Worm (Caenorhabditis elegans) whole organism, L1 larva: ENCODE data around the gene srg-69.

ENCODE experiments used
- C16A3.4 ChIP-seq: fragments of 150-350 bp; optimal IDR thresholded peaks from 2 replicates; lab custom pipeline; 2014; ENCODE audit warnings: missing biosample characterization, missing genetic modification characterization
- C34B4.2 ChIP-seq: sonication (generic microtip); optimal IDR thresholded peaks from 2 replicates; lab custom pipeline; 2017; ENCODE audit warnings: mild to moderate bottlenecking, missing genetic modification characterization, missing compliant biosample characterization
- F16B12.6 ChIP-seq: fragments of 150-350 bp; optimal IDR thresholded peaks from 2 replicates; lab custom pipeline; 2014; ENCODE audit warnings: missing biosample characterization, missing genetic modification characterization
- aha-1 ChIP-seq: fragments of 150-350 bp; optimal IDR thresholded peaks from 2 replicates; lab custom pipeline; 2014; ENCODE audit warnings: missing biosample characterization, missing genetic modification characterization
- ama-1 ChIP-seq: fragments of 150-350 bp; optimal IDR thresholded peaks from 2 replicates; lab custom pipeline; 2014
- blmp-1 ChIP-seq: fragments of 150-350 bp; optimal IDR thresholded peaks from 2 replicates; lab custom pipeline; 2014; ENCODE audit warnings: missing biosample characterization, missing genetic modification characterization
- ceh-63 ChIP-seq: fragments of 200-800 bp; sonication (Bioruptor generic); optimal IDR thresholded peaks from 2 replicates; lab custom pipeline; 2018; ENCODE audit warnings: mild to moderate bottlenecking, missing genetic modification characterization, missing compliant biosample characterization
- ceh-8 ChIP-seq: fragments of 200-800 bp; sonication (Bioruptor generic); optimal IDR thresholded peaks from 2 replicates; lab custom pipeline; 2018; ENCODE audit warnings: mild to moderate bottlenecking, missing genetic modification characterization, moderate library complexity, missing compliant biosample characterization
- ceh-88 ChIP-seq: fragments of 200-800 bp; sonication (Bioruptor generic); IDR thresholded peaks from 2 replicates; pipeline ENCODE4 v1.3.6; 2022; ENCODE audit warnings: missing genetic modification characterization, missing compliant biosample characterization
- ceh-90 ChIP-seq: sonication (generic microtip); optimal IDR thresholded peaks from 2 replicates; lab custom pipeline; 2016; ENCODE audit warnings: missing genetic modification characterization, missing compliant biosample characterization
- ces-1 ChIP-seq: fragments of 150-350 bp; optimal IDR thresholded peaks from 2 replicates; lab custom pipeline; 2014; ENCODE audit warnings: missing biosample characterization, missing genetic modification reagents, missing genetic modification characterization
- dsc-1 ChIP-seq: sonication (generic microtip); optimal IDR thresholded peaks from 2 replicates; lab custom pipeline; 2016; ENCODE audit warnings: mild to moderate bottlenecking, missing genetic modification characterization, missing compliant biosample characterization
- egl-27 ChIP-seq, 2 experiments: fragments of 150-350 bp in 1 of 2; sonication (generic microtip); optimal IDR thresholded peaks; 3 replicates each; lab custom pipeline; 2017 to 2018; ENCODE audit warnings: missing biosample characterization in 2 of 2, missing genetic modification characterization in 2 of 2, missing genetic modification reagents in 2 of 2
- elt-2 ChIP-seq: sonication (generic microtip); optimal IDR thresholded peaks from 2 replicates; lab custom pipeline; 2016; ENCODE audit warnings: missing genetic modification characterization, mild to moderate bottlenecking, inconsistent platforms, missing compliant biosample characterization, missing genetic modification reagents
- ets-5 ChIP-seq: fragments of 200-800 bp; sonication (Bioruptor generic); IDR thresholded peaks from 2 replicates; pipeline ENCODE4 v1.3.6; 2022; ENCODE audit warnings: missing genetic modification characterization, missing compliant biosample characterization
- fkh-8 ChIP-seq: sonication (generic microtip); optimal IDR thresholded peaks from 2 replicates; lab custom pipeline; 2016; ENCODE audit warnings: mild to moderate bottlenecking, missing genetic modification characterization, missing compliant biosample characterization
- fos-1 ChIP-seq: fragments of 150-350 bp; optimal IDR thresholded peaks from 2 replicates; lab custom pipeline; 2014; ENCODE audit warnings: missing biosample characterization, missing genetic modification characterization
- grh-1 ChIP-seq: fragments of 200-800 bp; sonication (Bioruptor generic); IDR thresholded peaks from 2 replicates; pipeline ENCODE4 v1.3.6; 2022; ENCODE audit warnings: missing genetic modification reagents, missing genetic modification characterization, missing compliant biosample characterization
- hlh-17 ChIP-seq: fragments of 200-800 bp; sonication (Bioruptor generic); optimal IDR thresholded peaks from 2 replicates; lab custom pipeline; 2018; ENCODE audit warnings: missing genetic modification characterization, mild to moderate bottlenecking, missing compliant biosample characterization, moderate library complexity, borderline replicate concordance
- hlh-4 ChIP-seq: sonication (generic microtip); optimal IDR thresholded peaks from 2 replicates; lab custom pipeline; 2016; ENCODE audit warnings: mild to moderate bottlenecking, missing genetic modification characterization, missing compliant biosample characterization
- irx-1 ChIP-seq: sonication (generic microtip); optimal IDR thresholded peaks from 2 replicates; lab custom pipeline; 2016; ENCODE audit warnings: missing genetic modification characterization, missing compliant biosample characterization
- isw-1 ChIP-seq: fragments of 200-800 bp; sonication (Bioruptor generic); IDR thresholded peaks from 2 replicates; pipeline ENCODE4 v1.3.6; 2022; ENCODE audit warnings: missing genetic modification characterization, missing compliant biosample characterization
- jun-1 ChIP-seq: fragments of 150-350 bp; optimal IDR thresholded peaks from 2 replicates; lab custom pipeline; 2014; ENCODE audit warnings: missing biosample characterization, missing genetic modification reagents, missing genetic modification characterization
- lin-14 ChIP-seq: fragments of 200-800 bp; sonication (Bioruptor generic); optimal IDR thresholded peaks from 2 replicates; lab custom pipeline; 2018; ENCODE audit warnings: mild to moderate bottlenecking, missing genetic modification characterization, moderate library complexity, missing compliant biosample characterization
- lin-35 ChIP-seq, 2 experiments: fragments of 150-350 bp; optimal IDR thresholded peaks; 2 replicates each; lab custom pipeline; 2014; ENCODE audit warnings: missing biosample characterization in 2 of 2, missing genetic modification characterization in 2 of 2, missing genetic modification reagents in 2 of 2
- mab-9 ChIP-seq: fragments of 200-800 bp; sonication (Bioruptor generic); IDR thresholded peaks from 2 replicates; pipeline ENCODE4 v1.3.6; 2022; ENCODE audit warnings: missing genetic modification reagents, missing genetic modification characterization, missing compliant biosample characterization
- mep-1 ChIP-seq: fragments of 150-350 bp; optimal IDR thresholded peaks from 2 replicates; lab custom pipeline; 2014; ENCODE audit warnings: missing biosample characterization, missing genetic modification characterization
- nhr-12 ChIP-seq: sonication (generic microtip); optimal IDR thresholded peaks from 2 replicates; lab custom pipeline; 2017; ENCODE audit warnings: missing biosample characterization, missing genetic modification characterization
- nhr-19 ChIP-seq: fragments of 200-800 bp; sonication (Bioruptor generic); conservative IDR thresholded peaks from 2 replicates; pipeline ENCODE4 v1.3.6; 2022; ENCODE audit warnings: missing genetic modification characterization, missing compliant biosample characterization
- nhr-20 ChIP-seq: sonication (generic microtip); optimal IDR thresholded peaks from 2 replicates; lab custom pipeline; 2016; ENCODE audit warnings: mild to moderate bottlenecking, missing genetic modification characterization, missing compliant biosample characterization
- nhr-28 ChIP-seq: fragments of 150-350 bp; optimal IDR thresholded peaks from 2 replicates; lab custom pipeline; 2014; ENCODE audit warnings: missing biosample characterization, missing genetic modification characterization
- nhr-47 ChIP-seq: sonication (generic microtip); optimal IDR thresholded peaks from 2 replicates; lab custom pipeline; 2016; ENCODE audit warnings: mild to moderate bottlenecking, missing genetic modification characterization, moderate library complexity, missing compliant biosample characterization
- nhr-71 ChIP-seq: sonication (generic microtip); optimal IDR thresholded peaks from 2 replicates; lab custom pipeline; 2016; ENCODE audit warnings: mild to moderate bottlenecking, missing genetic modification characterization, moderate library complexity, missing compliant biosample characterization
- nhr-76 ChIP-seq: sonication (generic microtip); optimal IDR thresholded peaks from 2 replicates; lab custom pipeline; 2017; ENCODE audit warnings: missing biosample characterization, missing genetic modification characterization
- nhr-77 ChIP-seq: fragments of 150-350 bp; optimal IDR thresholded peaks from 2 replicates; lab custom pipeline; 2014; ENCODE audit warnings: missing biosample characterization, missing genetic modification characterization
- pqm-1 ChIP-seq: sonication (generic microtip); optimal IDR thresholded peaks from 3 replicates; lab custom pipeline; 2017; ENCODE audit warnings: missing biosample characterization, missing genetic modification characterization
- rnt-1 ChIP-seq: sonication (generic microtip); optimal IDR thresholded peaks from 2 replicates; lab custom pipeline; 2016; ENCODE audit warnings: mild to moderate bottlenecking, missing genetic modification characterization, moderate library complexity, missing compliant biosample characterization
- snpc-4 ChIP-seq: fragments of 150-350 bp; optimal IDR thresholded peaks from 2 replicates; lab custom pipeline; 2014; ENCODE audit warnings: missing biosample characterization, missing genetic modification characterization
- snu-23 ChIP-seq: sonication (generic microtip); optimal IDR thresholded peaks from 2 replicates; lab custom pipeline; 2016; ENCODE audit warnings: missing genetic modification characterization, missing compliant biosample characterization
- sup-37 ChIP-seq: fragments of 200-800 bp; sonication (Bioruptor generic); optimal IDR thresholded peaks from 2 replicates; lab custom pipeline; 2018; ENCODE audit warnings: mild to moderate bottlenecking, missing genetic modification characterization, missing compliant biosample characterization
- swsn-7 ChIP-seq: sonication (generic microtip); optimal IDR thresholded peaks from 2 replicates; lab custom pipeline; 2016; ENCODE audit warnings: missing genetic modification characterization, missing compliant biosample characterization
- unc-130 ChIP-seq: fragments of 150-350 bp; optimal IDR thresholded peaks from 2 replicates; lab custom pipeline; 2017; ENCODE audit warnings: missing biosample characterization, missing genetic modification characterization, inconsistent platforms
- unc-62 ChIP-seq: fragments of 150-350 bp; optimal IDR thresholded peaks from 2 replicates; lab custom pipeline; 2014; ENCODE audit warnings: missing biosample characterization, missing genetic modification reagents, missing genetic modification characterization
- unc-86 ChIP-seq: sonication (generic microtip); optimal IDR thresholded peaks from 2 replicates; lab custom pipeline; 2016; ENCODE audit warnings: missing genetic modification characterization, missing compliant biosample characterization
- vab-15 ChIP-seq: sonication (generic microtip); optimal IDR thresholded peaks from 2 replicates; lab custom pipeline; 2017; ENCODE audit warnings: missing genotype, mild to moderate bottlenecking, missing genetic modification characterization, missing compliant biosample characterization

Gene srg-69

DNA sequence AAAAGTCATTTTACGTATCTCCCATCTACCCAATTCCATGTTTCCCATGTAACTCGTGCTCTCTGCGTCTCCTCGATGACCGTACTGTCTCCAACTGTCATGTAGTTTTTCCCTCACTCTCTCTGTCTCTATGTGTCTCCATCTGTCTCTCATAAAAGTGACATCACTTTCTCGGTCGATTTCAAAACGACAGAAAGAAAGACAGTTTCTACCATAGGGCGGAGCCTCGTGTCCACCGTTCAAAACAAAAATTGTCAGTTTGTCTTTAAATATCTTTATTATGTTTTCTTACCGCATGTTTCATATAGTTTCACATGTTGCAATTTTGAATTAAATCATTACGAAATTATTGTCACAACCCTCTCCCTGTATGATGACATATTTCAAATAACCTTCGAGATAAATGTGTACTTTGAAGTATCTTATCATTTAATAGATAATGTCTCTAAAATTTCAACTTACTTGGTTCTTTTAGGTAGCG is 25.2 kb upstream of the srg-69 start (continued):
- TF ChIP-seq grh-1 (GFP tag; lab: Robert Waterston, UW) (peak; percentile 79), dsc-1 (peak; percentile 86), C34B4.2 (no peak), nhr-12 (tag; lab: Kevin White, UChicago) (no peak), aha-1 (no peak), unc-86 (peak; percentile 57), pqm-1 (tag; lab: Kevin White, UChicago) (no peak), mab-9 (GFP tag; lab: Robert Waterston, UW) (peak; percentile 49; the same call in 1 of the 2 replicates), ceh-90 (tag; lab: Kevin White, UChicago) (no peak), unc-62 (GFP tag; lab: Kevin White, UChicago) (no peak), lin-35 (GFP tag; optimal IDR thresholded peaks at IDR 0.05; lab: Kevin White, UChicago) (peak; percentile 50 to 84), swsn-7 (tag; lab: Kevin White, UChicago) (peak; percentile 84), jun-1 (peak; percentile 83), nhr-19 (GFP tag; lab: Robert Waterston, UW) (peak; percentile 82), nhr-47 (tag; lab: Kevin White, UChicago) (peak; percentile 83), hlh-17 (GFP tag; lab: Kevin White, UChicago) (no peak), nhr-20 (tag; lab: Kevin White, UChicago) (peak; percentile 95), snpc-4 (tag; lab: Kevin White, UChicago) (peak; percentile 25), nhr-77 (peak; percentile 89), unc-130 (tag; lab: Kevin White, UChicago) (no peak), sup-37 (GFP tag; lab: Kevin White, UChicago) (peak; percentile 15), F16B12.6 (tag; lab: Kevin White, UChicago) (no peak), irx-1 (tag; lab: Kevin White, UChicago) (peak; percentile 79), ceh-63 (GFP tag; lab: Kevin White, UChicago) (no peak), ets-5 (GFP tag; lab: Robert Waterston, UW) (no peak), rnt-1 (tag; lab: Kevin White, UChicago) (peak; percentile 86), elt-2 (peak; percentile 89), ceh-88 (GFP tag; lab: Robert Waterston, UW) (0 out of 2 replicates have a peak, but pooled peaks have one; percentile 16), C16A3.4 (peak; percentile 79), isw-1 (GFP tag; lab: Robert Waterston, UW) (peak; percentile 36; the same call in 1 of the 2 replicates), nhr-28 (tag; lab: Kevin White, UChicago) (no peak), ces-1 (GFP tag; lab: Kevin White, UChicago) (no peak)

DNA sequence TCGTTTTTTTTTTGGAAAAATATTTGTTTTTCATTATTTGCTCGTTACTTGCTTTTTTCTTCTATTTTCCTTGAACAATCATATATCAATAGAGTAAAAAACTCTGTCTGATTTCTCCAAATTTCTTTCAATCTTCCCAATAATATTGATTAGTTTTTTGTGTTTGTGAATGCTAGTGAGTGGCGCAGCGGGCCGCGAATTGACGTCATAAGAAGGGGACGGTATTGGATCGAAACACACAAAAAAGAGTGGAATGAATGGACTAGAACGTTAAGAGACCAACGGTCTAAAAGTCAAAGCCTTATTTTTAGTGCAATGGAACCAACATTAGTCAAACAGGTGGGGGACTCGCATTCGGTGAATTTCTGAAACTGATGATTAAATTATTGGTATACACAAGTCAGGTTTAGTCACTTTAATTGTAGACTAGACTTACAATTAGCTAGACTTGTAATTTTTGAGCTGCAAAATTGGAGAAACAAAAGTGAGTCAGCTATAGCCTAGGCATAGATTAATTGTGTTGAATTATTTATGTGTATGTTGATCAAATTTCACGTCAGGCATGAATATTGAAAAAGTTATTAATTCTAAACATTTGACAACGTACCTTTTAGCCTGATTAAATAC is 23.7 kb upstream of the srg-69 start:
- peak; percentile 15 for TF ChIP-seq nhr-47 (tag; lab: Kevin White, UChicago)
- peak; percentile 61 for TF ChIP-seq blmp-1 (tag; lab: Kevin White, UChicago)
- no peak for TF ChIP-seq snu-23 (GFP tag; lab: Kevin White, UChicago)
- TF ChIP-seq nhr-28 (tag; lab: Kevin White, UChicago): no peak
- TF ChIP-seq hlh-4 (tag; lab: Kevin White, UChicago): no peak
- no peak for TF ChIP-seq aha-1
- no peak for TF ChIP-seq elt-2
- TF ChIP-seq vab-15 (tag; lab: Kevin White, UChicago): no peak
- TF ChIP-seq C16A3.4: no peak
- no peak for TF ChIP-seq ets-5 (GFP tag; lab: Robert Waterston, UW)
- TF ChIP-seq nhr-77: peak; percentile 10
- TF ChIP-seq pqm-1 (tag; lab: Kevin White, UChicago): no peak
- no peak for TF ChIP-seq nhr-76
- no peak for TF ChIP-seq egl-27 (tag; optimal IDR thresholded peaks at IDR 0.05; lab: Kevin White, UChicago)
- peak; percentile 23 for TF ChIP-seq fkh-8 (tag; lab: Kevin White, UChicago)
- TF ChIP-seq lin-35 (GFP tag; optimal IDR thresholded peaks at IDR 0.05; lab: Kevin White, UChicago): no peak
- TF ChIP-seq fos-1 (tag; lab: Kevin White, UChicago): peak; percentile 3
- TF ChIP-seq lin-14: peak; percentile 14
- TF ChIP-seq nhr-19 (GFP tag; lab: Robert Waterston, UW): no peak
- peak; percentile 29 for TF ChIP-seq nhr-71 (tag; lab: Kevin White, UChicago)
- no peak for TF ChIP-seq ceh-8 (GFP tag; lab: Kevin White, UChicago)
- peak; percentile 36 for TF ChIP-seq mep-1
- TF ChIP-seq ama-1 (lab: Kevin White, UChicago): no peak
